Worm (Caenorhabditis elegans) whole organism, young adult: ENCODE measurements around the gene K02E2.6.

Experiments
- B0035.1 ChIP-seq: sonication (generic microtip); optimal IDR thresholded peaks from 2 replicates; lab custom pipeline; 2016; ENCODE audit warnings: missing genetic modification characterization, mild to moderate bottlenecking, missing compliant biosample characterization, missing genotype, missing genetic modification reagents
- B0261.1 ChIP-seq: sonication (generic microtip); optimal IDR thresholded peaks from 2 replicates; lab custom pipeline; 2016; ENCODE audit warnings: mild to moderate bottlenecking, missing genetic modification characterization, moderate library complexity, missing compliant biosample characterization
- B0336.3 ChIP-seq: fragments of 200-800 bp; sonication (Bioruptor generic); IDR thresholded peaks from 2 replicates; pipeline ENCODE4 v1.3.6; 2022; ENCODE audit warnings: missing genetic modification characterization, missing compliant biosample characterization
- F22D6.2 ChIP-seq: sonication (generic microtip); optimal IDR thresholded peaks from 2 replicates; lab custom pipeline; 2016; ENCODE audit warnings: mild to moderate bottlenecking, missing genetic modification characterization, missing compliant biosample characterization
- F37B4.10 ChIP-seq: fragments of 200-800 bp; sonication (Bioruptor generic); IDR thresholded peaks from 2 replicates; pipeline ENCODE4 v1.3.6; 2022; ENCODE audit warnings: missing genetic modification characterization, missing compliant biosample characterization
- F57A8.1 ChIP-seq: fragments of 200-800 bp; sonication (Bioruptor generic); optimal IDR thresholded peaks from 2 replicates; lab custom pipeline; 2018; ENCODE audit warnings: mild to moderate bottlenecking, missing genetic modification characterization, moderate library complexity, missing compliant biosample characterization
- F57C9.4 ChIP-seq: sonication (generic microtip); optimal IDR thresholded peaks from 2 replicates; lab custom pipeline; 2017; ENCODE audit warnings: mild to moderate bottlenecking, missing genetic modification characterization, missing compliant biosample characterization
- T07F8.4 ChIP-seq: sonication (generic microtip); optimal IDR thresholded peaks from 2 replicates; lab custom pipeline; 2016; ENCODE audit warnings: mild to moderate bottlenecking, missing genetic modification characterization, moderate library complexity, missing compliant biosample characterization
- Y53G8AR.9 ChIP-seq: fragments of 200-800 bp; sonication (Bioruptor generic); conservative IDR thresholded peaks from 2 replicates; pipeline ENCODE4 v1.3.6; 2022; ENCODE audit warnings: missing genetic modification reagents, missing genetic modification characterization, missing compliant biosample characterization
- ZK185.1 ChIP-seq: sonication (generic microtip); optimal IDR thresholded peaks from 2 replicates; lab custom pipeline; 2016; ENCODE audit warnings: mild to moderate bottlenecking, missing genetic modification characterization, missing compliant biosample characterization; ENCODE audit not compliant: poor library complexity, severe bottlenecking
- akir-1 ChIP-seq: fragments of 200-800 bp; sonication (Bioruptor generic); optimal IDR thresholded peaks from 2 replicates; lab custom pipeline; 2018; ENCODE audit warnings: mild to moderate bottlenecking, missing genetic modification characterization, moderate library complexity, missing compliant biosample characterization
- aptf-2 ChIP-seq: fragments of 200-800 bp; sonication (Bioruptor generic); conservative IDR thresholded peaks from 2 replicates; pipeline ENCODE4 v1.3.6; 2022; ENCODE audit warnings: missing genetic modification reagents, missing genetic modification characterization, missing compliant biosample characterization
- aptf-3 ChIP-seq: fragments of 200-800 bp; sonication (Bioruptor generic); IDR thresholded peaks from 2 replicates; pipeline ENCODE4 v1.3.6; 2022; ENCODE audit warnings: missing genetic modification characterization, missing compliant biosample characterization
- attf-3 ChIP-seq: fragments of 200-800 bp; sonication (Bioruptor generic); conservative IDR thresholded peaks from 2 replicates; pipeline ENCODE4 v1.3.6; 2022; ENCODE audit warnings: missing genetic modification reagents, missing genetic modification characterization, missing compliant biosample characterization
- attf-5 ChIP-seq: fragments of 200-800 bp; sonication (Bioruptor generic); optimal IDR thresholded peaks from 2 replicates; lab custom pipeline; 2018; ENCODE audit warnings: mild to moderate bottlenecking, missing genetic modification characterization, missing compliant biosample characterization
- attf-6 ChIP-seq: fragments of 200-800 bp; sonication (Bioruptor generic); IDR thresholded peaks from 2 replicates; pipeline ENCODE4 v1.3.6; 2022; ENCODE audit warnings: missing genetic modification reagents, missing genetic modification characterization, missing compliant biosample characterization
- ccch-3 ChIP-seq: fragments of 200-800 bp; sonication (Bioruptor generic); optimal IDR thresholded peaks from 2 replicates; lab custom pipeline; 2018; ENCODE audit warnings: mild to moderate bottlenecking, missing genetic modification characterization, missing compliant biosample characterization
- cebp-1 ChIP-seq, 2 experiments: fragments of 200-800 bp in 1 of 2; sonication (Bioruptor generic) in 1 of 2; sonication (generic microtip) in 1 of 2; IDR thresholded peaks in 1 of 2; optimal IDR thresholded peaks in 1 of 2; 2 replicates each; pipeline versions ENCODE4 v1.3.6 to Lab custom; 2017 to 2022; ENCODE audit warnings: missing compliant biosample characterization in 2 of 2, missing genetic modification characterization in 2 of 2, mild to moderate bottlenecking in 1 of 2, missing genetic modification reagents in 1 of 2, moderate library complexity in 1 of 2
- ceh-79 ChIP-seq: sonication (generic microtip); optimal IDR thresholded peaks from 2 replicates; lab custom pipeline; 2017; ENCODE audit warnings: mild to moderate bottlenecking, missing genetic modification characterization, missing compliant biosample characterization
- chd-7 ChIP-seq: sonication (generic microtip); optimal IDR thresholded peaks from 2 replicates; lab custom pipeline; 2016; ENCODE audit warnings: mild to moderate bottlenecking, missing genetic modification characterization, moderate library complexity, missing compliant biosample characterization
- dpff-1 ChIP-seq: sonication (generic microtip); optimal IDR thresholded peaks from 2 replicates; lab custom pipeline; 2017; ENCODE audit warnings: mild to moderate bottlenecking, missing genetic modification characterization, missing compliant biosample characterization
- ekl-4 ChIP-seq: fragments of 200-800 bp; sonication (Bioruptor generic); IDR thresholded peaks from 2 replicates; pipeline ENCODE4 v1.3.6; 2022; ENCODE audit warnings: missing genetic modification reagents, missing genetic modification characterization, missing compliant biosample characterization
- ets-4 ChIP-seq: fragments of 200-800 bp; sonication (Bioruptor generic); optimal IDR thresholded peaks from 2 replicates; lab custom pipeline; 2018; ENCODE audit warnings: mild to moderate bottlenecking, missing genetic modification characterization, missing compliant biosample characterization
- gei-17 ChIP-seq: fragments of 200-800 bp; sonication (Bioruptor generic); optimal IDR thresholded peaks from 2 replicates; lab custom pipeline; 2018; ENCODE audit warnings: mild to moderate bottlenecking, missing genetic modification characterization, missing compliant biosample characterization
- him-1 ChIP-seq: sonication (generic microtip); optimal IDR thresholded peaks from 2 replicates; lab custom pipeline; 2016; ENCODE audit warnings: missing genotype, missing genetic modification reagents, missing genetic modification characterization, missing compliant biosample characterization
- hlh-26 ChIP-seq: fragments of 200-800 bp; sonication (Bioruptor generic); conservative IDR thresholded peaks from 2 replicates; pipeline ENCODE4 v1.3.6; 2022; ENCODE audit warnings: missing genetic modification reagents, missing genetic modification characterization, missing compliant biosample characterization
- hrde-1 ChIP-seq: sonication (generic microtip); optimal IDR thresholded peaks from 2 replicates; lab custom pipeline; 2016; ENCODE audit warnings: missing genetic modification characterization, mild to moderate bottlenecking, missing compliant biosample characterization, moderate library complexity, missing genotype, missing genetic modification reagents, borderline replicate concordance
- lin-40 ChIP-seq: sonication (generic microtip); optimal IDR thresholded peaks from 2 replicates; lab custom pipeline; 2016; ENCODE audit warnings: missing genetic modification characterization, mild to moderate bottlenecking, missing compliant biosample characterization, missing genotype, missing genetic modification reagents
- lir-1 ChIP-seq: fragments of 200-800 bp; sonication (Bioruptor generic); conservative IDR thresholded peaks from 2 replicates; pipeline ENCODE4 v1.3.6; 2022; ENCODE audit warnings: missing genetic modification reagents, missing genetic modification characterization, missing compliant biosample characterization
- lsy-27 ChIP-seq: sonication (generic microtip); optimal IDR thresholded peaks from 2 replicates; lab custom pipeline; 2017; ENCODE audit warnings: missing genetic modification characterization, mild to moderate bottlenecking, missing compliant biosample characterization, antibody characterized with exemption, missing genotype, borderline replicate concordance; ENCODE audit not compliant: insufficient read depth
- madf-3 ChIP-seq: fragments of 200-800 bp; sonication (Bioruptor generic); IDR thresholded peaks from 2 replicates; pipeline ENCODE4 v1.3.6; 2022; ENCODE audit warnings: missing genetic modification reagents, missing genetic modification characterization, missing compliant biosample characterization
- madf-6 ChIP-seq: fragments of 200-800 bp; sonication (Bioruptor generic); IDR thresholded peaks from 2 replicates; pipeline ENCODE4 v1.3.6; 2022; ENCODE audit warnings: missing genetic modification reagents, missing genetic modification characterization, missing compliant biosample characterization
- madf-8 ChIP-seq: fragments of 200-800 bp; sonication (Bioruptor generic); conservative IDR thresholded peaks from 2 replicates; pipeline ENCODE4 v1.3.6; 2022; ENCODE audit warnings: missing genetic modification reagents, missing genetic modification characterization, missing compliant biosample characterization
- nhr-179 ChIP-seq: sonication (generic microtip); optimal IDR thresholded peaks from 2 replicates; lab custom pipeline; 2016; ENCODE audit warnings: mild to moderate bottlenecking, missing genetic modification characterization, missing compliant biosample characterization
- pbrm-1 ChIP-seq: fragments of 200-800 bp; sonication (Bioruptor generic); IDR thresholded peaks from 2 replicates; pipeline ENCODE4 v1.3.6; 2022; ENCODE audit warnings: missing genetic modification reagents, missing genetic modification characterization, missing compliant biosample characterization
- rcor-1 ChIP-seq: fragments of 200-800 bp; sonication (Bioruptor generic); IDR thresholded peaks from 2 replicates; pipeline ENCODE4 v1.3.6; 2022; ENCODE audit warnings: missing genetic modification reagents, missing genetic modification characterization, missing compliant biosample characterization
- rec-8 ChIP-seq, 2 experiments: sonication (generic microtip); optimal IDR thresholded peaks; 2 replicates each; lab custom pipeline; 2016; ENCODE audit warnings: mild to moderate bottlenecking in 2 of 2, missing genetic modification characterization in 2 of 2, missing genetic modification reagents in 2 of 2, missing genotype in 2 of 2, missing biosample characterization in 1 of 2, missing compliant biosample characterization in 1 of 2, moderate library complexity in 1 of 2
- rpc-1 ChIP-seq, 2 experiments: fragments of 150-350 bp in 1 of 2; sonication (generic microtip) in 1 of 2; optimal IDR thresholded peaks; 2 replicates each; lab custom pipeline; 2014 to 2018; ENCODE audit warnings: missing biosample characterization in 1 of 2, missing genetic modification characterization in 1 of 2, missing genetic modification reagents in 1 of 2, missing genotype in 1 of 2
- snpc-1.3 ChIP-seq: sonication (generic microtip); optimal IDR thresholded peaks from 2 replicates; lab custom pipeline; 2017; ENCODE audit warnings: missing genetic modification characterization, mild to moderate bottlenecking, missing compliant biosample characterization, antibody characterized with exemption, moderate library complexity, missing genotype, missing genetic modification reagents; ENCODE audit not compliant: insufficient read depth
- snpc-4 ChIP-seq, 5 experiments: fragments of 150-350 bp in 1 of 5; sonication (generic microtip) in 4 of 5; optimal IDR thresholded peaks; 2 replicates each; lab custom pipeline; 2014 to 2018; ENCODE audit warnings: missing genetic modification characterization in 5 of 5, missing biosample characterization in 3 of 5, antibody characterized with exemption in 2 of 5, mild to moderate bottlenecking in 2 of 5, missing compliant biosample characterization in 2 of 5, missing genotype in 2 of 5, moderate library complexity in 2 of 5, missing genetic modification reagents in 1 of 5
- sptf-2 ChIP-seq: fragments of 200-800 bp; sonication (Bioruptor generic); optimal IDR thresholded peaks from 2 replicates; lab custom pipeline; 2018; ENCODE audit warnings: mild to moderate bottlenecking, missing genetic modification characterization, missing compliant biosample characterization
- tbp1 ChIP-seq: fragments of 200-800 bp; sonication (Bioruptor generic); optimal IDR thresholded peaks from 2 replicates; lab custom pipeline; 2018; ENCODE audit warnings: mild to moderate bottlenecking, missing genetic modification characterization, missing compliant biosample characterization
- unc-62 ChIP-seq: fragments of 150-350 bp; optimal IDR thresholded peaks from 2 replicates; lab custom pipeline; 2014; ENCODE audit warnings: missing biosample characterization, missing genetic modification reagents, missing genetic modification characterization
- zim-3 ChIP-seq: sonication (generic microtip); optimal IDR thresholded peaks from 2 replicates; lab custom pipeline; 2017; ENCODE audit warnings: mild to moderate bottlenecking, missing genetic modification characterization, moderate library complexity, missing compliant biosample characterization
- ztf-22 ChIP-seq: fragments of 200-800 bp; sonication (Bioruptor generic); optimal IDR thresholded peaks from 2 replicates; lab custom pipeline; 2018; ENCODE audit warnings: mild to moderate bottlenecking, missing genetic modification characterization, moderate library complexity, missing compliant biosample characterization
- ztf-25 ChIP-seq: fragments of 200-800 bp; sonication (Bioruptor generic); IDR thresholded peaks from 2 replicates; pipeline ENCODE4 v1.3.6; 2022; ENCODE audit warnings: missing genetic modification reagents, missing genetic modification characterization, missing compliant biosample characterization

K02E2.6 gene

ce11 chrV:20412225-20412624 is 31.9 kb downstream of the K02E2.6 start (continued):
- no peak for TF ChIP-seq F57A8.1 (GFP tag; lab: Kevin White, UChicago)
- no peak for TF ChIP-seq attf-6 (GFP tag; lab: Robert Waterston, UW)
- TF ChIP-seq rcor-1 (GFP tag; lab: Robert Waterston, UW): no peak
- no peak for TF ChIP-seq gei-17 (GFP tag; lab: Kevin White, UChicago)
- TF ChIP-seq T07F8.4 (tag; lab: Kevin White, UChicago): no peak
- no peak for TF ChIP-seq rec-8 (tag; optimal IDR thresholded peaks at IDR 0.05; lab: Kevin White, UChicago)
- no peak for TF ChIP-seq madf-8 (GFP tag; lab: Robert Waterston, UW)
- peak; percentile 36 for TF ChIP-seq ztf-22 (GFP tag; lab: Kevin White, UChicago)
- no peak for TF ChIP-seq rpc-1 (optimal IDR thresholded peaks at IDR 0.05; lab: Kevin White, UChicago)
- TF ChIP-seq rpc-1 (tag; optimal IDR thresholded peaks at IDR 0.05; lab: Kevin White, UChicago): no peak
- no peak for TF ChIP-seq B0035.1 (tag; lab: Kevin White, UChicago)
- no peak for TF ChIP-seq zim-3 (tag; lab: Kevin White, UChicago)
- no peak for TF ChIP-seq madf-3 (GFP tag; lab: Robert Waterston, UW)
- peak; percentile 42 for TF ChIP-seq unc-62 (GFP tag; lab: Kevin White, UChicago)
- TF ChIP-seq akir-1: no peak
- no peak for TF ChIP-seq pbrm-1 (GFP tag; lab: Robert Waterston, UW)
- no peak for TF ChIP-seq F37B4.10
- TF ChIP-seq ccch-3 (GFP tag; lab: Kevin White, UChicago): no peak
- TF ChIP-seq sptf-2 (GFP tag; lab: Kevin White, UChicago): no peak
- no peak for TF ChIP-seq snpc-1.3 (tag; lab: Kevin White, UChicago)
- no peak for TF ChIP-seq nhr-179 (tag; lab: Kevin White, UChicago)
- no peak for TF ChIP-seq ceh-79 (tag; lab: Kevin White, UChicago)
- no peak for TF ChIP-seq him-1 (tag; lab: Kevin White, UChicago)
- no peak for TF ChIP-seq hrde-1 (tag; lab: Kevin White, UChicago)
- TF ChIP-seq ekl-4 (GFP tag; lab: Robert Waterston, UW): no peak
- TF ChIP-seq aptf-3 (GFP tag; lab: Robert Waterston, UW): no peak
- no peak for TF ChIP-seq madf-6
- no peak for TF ChIP-seq attf-3 (GFP tag; lab: Robert Waterston, UW)
- no peak for TF ChIP-seq B0261.1 (tag; lab: Kevin White, UChicago)
- no peak for TF ChIP-seq B0336.3 (GFP tag; lab: Robert Waterston, UW)
- TF ChIP-seq dpff-1: no peak
- TF ChIP-seq F57C9.4: no peak
- TF ChIP-seq F22D6.2 (tag; lab: Kevin White, UChicago): no peak
- peak; percentile 64; the same call in 1 of the 2 replicates for TF ChIP-seq Y53G8AR.9 (GFP tag; lab: Robert Waterston, UW)
- no peak for TF ChIP-seq hlh-26 (GFP tag; lab: Robert Waterston, UW)

ce11 chrV:20413426-20413825 is 33.1 kb downstream of the K02E2.6 start:
- TF ChIP-seq attf-5 (GFP tag; lab: Kevin White, UChicago) (peak; percentile 17), unc-62 (GFP tag; lab: Kevin White, UChicago) (peak; percentile 94), ZK185.1 (no peak), snpc-4 (GFP tag; optimal IDR thresholded peaks at IDR 0.05; lab: Kevin White, UChicago) (no peak), snpc-4 (tag; optimal IDR thresholded peaks at IDR 0.05; lab: Kevin White, UChicago) (peak in 1 of 4 experiments; percentile 6), cebp-1 (GFP tag; IDR thresholded peaks at IDR 0.05; lab: Robert Waterston, UW) (peak; percentile 7; the same call in 1 of the 2 replicates), cebp-1 (tag; optimal IDR thresholded peaks at IDR 0.05; lab: Kevin White, UChicago) (no peak), lin-40 (tag; lab: Kevin White, UChicago) (peak; percentile 23), lsy-27 (tag; lab: Kevin White, UChicago) (no peak), ztf-25 (no peak), ceh-79 (tag; lab: Kevin White, UChicago) (no peak), ets-4 (GFP tag; lab: Kevin White, UChicago) (peak; percentile 33), lir-1 (GFP tag; lab: Robert Waterston, UW) (no peak), aptf-2 (GFP tag; lab: Robert Waterston, UW) (no peak), chd-7 (tag; lab: Kevin White, UChicago) (peak; percentile 48), tbp1 (GFP tag; lab: Kevin White, UChicago) (peak; percentile 26)
